Worm (Caenorhabditis elegans) whole organism, L2 larva: Measurements from ENCODE around the gene mboa-7.

Source experiments
- C34F6.9 ChIP-seq: fragments of 150-350 bp; optimal IDR thresholded peaks from 2 replicates; lab custom pipeline; 2014; ENCODE audit warnings: missing biosample characterization, missing genetic modification characterization
- F13H6.1 ChIP-seq: sonication (generic microtip); optimal IDR thresholded peaks from 2 replicates; lab custom pipeline; 2016; ENCODE audit warnings: missing genetic modification characterization, missing compliant biosample characterization
- R02D3.7 ChIP-seq: fragments of 150-350 bp; optimal IDR thresholded peaks from 2 replicates; lab custom pipeline; 2014; ENCODE audit warnings: missing biosample characterization, missing genetic modification characterization
- Y55F3AM.14 ChIP-seq: fragments of 200-800 bp; sonication (Bioruptor generic); optimal IDR thresholded peaks from 2 replicates; lab custom pipeline; 2018; ENCODE audit warnings: mild to moderate bottlenecking, missing genetic modification characterization, missing compliant biosample characterization
- ZK546.5 ChIP-seq: sonication (generic microtip); optimal IDR thresholded peaks from 2 replicates; lab custom pipeline; 2017; ENCODE audit warnings: missing biosample characterization, missing genetic modification characterization
- alr-1 ChIP-seq: fragments of 150-350 bp; optimal IDR thresholded peaks from 2 replicates; lab custom pipeline; 2014; ENCODE audit warnings: missing biosample characterization, missing genetic modification characterization
- aly-2 ChIP-seq: fragments of 150-350 bp; optimal IDR thresholded peaks from 2 replicates; lab custom pipeline; 2014; ENCODE audit warnings: missing biosample characterization, missing genetic modification characterization
- ama-1 ChIP-seq: fragments of 150-350 bp; optimal IDR thresholded peaks from 2 replicates; lab custom pipeline; 2018; ENCODE audit warnings: inconsistent platforms
- blmp-1 ChIP-seq: sonication (generic microtip); optimal IDR thresholded peaks from 2 replicates; lab custom pipeline; 2017; ENCODE audit warnings: missing genetic modification characterization, mild to moderate bottlenecking, missing compliant biosample characterization, antibody characterized with exemption, moderate library complexity; ENCODE audit not compliant: insufficient read depth
- ceh-16 ChIP-seq: fragments of 150-350 bp; optimal IDR thresholded peaks from 2 replicates; lab custom pipeline; 2014; ENCODE audit warnings: missing biosample characterization, missing genetic modification characterization
- ceh-82 ChIP-seq: fragments of 150-350 bp; optimal IDR thresholded peaks from 2 replicates; lab custom pipeline; 2014; ENCODE audit warnings: missing biosample characterization, missing genetic modification characterization
- crh-2 ChIP-seq: sonication (generic microtip); optimal IDR thresholded peaks from 2 replicates; lab custom pipeline; 2017; ENCODE audit warnings: missing biosample characterization, missing genetic modification characterization
- dmd-4 ChIP-seq: sonication (generic microtip); optimal IDR thresholded peaks from 2 replicates; lab custom pipeline; 2017; ENCODE audit warnings: missing biosample characterization, missing genetic modification characterization
- egl-27 ChIP-seq: sonication (generic microtip); optimal IDR thresholded peaks from 3 replicates; lab custom pipeline; 2017; ENCODE audit warnings: missing biosample characterization, missing genetic modification reagents, missing genetic modification characterization
- elt-3 ChIP-seq: sonication (generic microtip); optimal IDR thresholded peaks from 2 replicates; lab custom pipeline; 2017; ENCODE audit warnings: missing biosample characterization, missing genetic modification characterization
- fos-1 ChIP-seq: fragments of 150-350 bp; optimal IDR thresholded peaks from 2 replicates; lab custom pipeline; 2014; ENCODE audit warnings: missing biosample characterization, missing genetic modification characterization
- gmeb-1 ChIP-seq: fragments of 150-350 bp; optimal IDR thresholded peaks from 2 replicates; lab custom pipeline; 2014; ENCODE audit warnings: missing biosample characterization, missing genetic modification characterization
- lin-11 ChIP-seq: fragments of 150-350 bp; sonication (generic microtip); optimal IDR thresholded peaks from 2 replicates; lab custom pipeline; 2014; ENCODE audit warnings: missing biosample characterization, missing genetic modification characterization, inconsistent platforms, mixed read lengths
- lin-13 ChIP-seq: fragments of 150-350 bp; optimal IDR thresholded peaks from 2 replicates; lab custom pipeline; 2014; ENCODE audit warnings: missing biosample characterization, missing genetic modification reagents, missing genetic modification characterization
- mab-5 ChIP-seq: fragments of 150-350 bp; optimal IDR thresholded peaks from 2 replicates; lab custom pipeline; 2014; ENCODE audit warnings: missing biosample characterization, missing genetic modification characterization
- mbf-1 ChIP-seq: sonication (generic microtip); optimal IDR thresholded peaks from 2 replicates; lab custom pipeline; 2017; ENCODE audit warnings: missing biosample characterization, missing genetic modification characterization
- nhr-10 ChIP-seq: sonication (generic microtip); optimal IDR thresholded peaks from 2 replicates; lab custom pipeline; 2017; ENCODE audit warnings: missing biosample characterization, missing genetic modification characterization
- nhr-12 ChIP-seq: fragments of 150-350 bp; optimal IDR thresholded peaks from 2 replicates; lab custom pipeline; 2014; ENCODE audit warnings: missing biosample characterization, missing genetic modification characterization
- nhr-129 ChIP-seq: fragments of 150-350 bp; optimal IDR thresholded peaks from 2 replicates; lab custom pipeline; 2014; ENCODE audit warnings: missing biosample characterization, missing genetic modification characterization
- nhr-23 ChIP-seq: fragments of 150-350 bp; optimal IDR thresholded peaks from 2 replicates; lab custom pipeline; 2014; ENCODE audit warnings: missing biosample characterization, missing genetic modification reagents, missing genetic modification characterization
- nhr-237 ChIP-seq: fragments of 150-350 bp; optimal IDR thresholded peaks from 2 replicates; lab custom pipeline; 2014; ENCODE audit warnings: missing biosample characterization, missing genetic modification characterization
- nhr-25 ChIP-seq: fragments of 150-350 bp; sonication (generic microtip); optimal IDR thresholded peaks from 3 replicates; lab custom pipeline; 2014; ENCODE audit warnings: missing biosample characterization, missing genetic modification characterization
- nhr-77 ChIP-seq: fragments of 150-350 bp; optimal IDR thresholded peaks from 2 replicates; lab custom pipeline; 2014; ENCODE audit warnings: missing biosample characterization, missing genetic modification characterization
- peb-1 ChIP-seq: fragments of 150-350 bp; optimal IDR thresholded peaks from 2 replicates; lab custom pipeline; 2014; ENCODE audit warnings: missing biosample characterization, missing genetic modification characterization
- sem-4 ChIP-seq: fragments of 150-350 bp; optimal IDR thresholded peaks from 2 replicates; lab custom pipeline; 2014; ENCODE audit warnings: missing biosample characterization, missing genetic modification reagents, missing genetic modification characterization
- skn-1 ChIP-seq: sonication (generic microtip); optimal IDR thresholded peaks from 2 replicates; lab custom pipeline; 2017; ENCODE audit warnings: missing biosample characterization, missing genetic modification characterization
- sma-3 ChIP-seq: sonication (generic microtip); optimal IDR thresholded peaks from 2 replicates; lab custom pipeline; 2016; ENCODE audit warnings: missing genetic modification reagents, missing genetic modification characterization, missing compliant biosample characterization
- sma-9 ChIP-seq, 2 experiments: fragments of 150-350 bp in 1 of 2; sonication (generic microtip) in 1 of 2; optimal IDR thresholded peaks; 2 replicates each; lab custom pipeline; 2014 to 2016; ENCODE audit warnings: missing genetic modification characterization in 2 of 2, mild to moderate bottlenecking in 1 of 2, missing biosample characterization in 1 of 2, missing compliant biosample characterization in 1 of 2, missing genetic modification reagents in 1 of 2, moderate library complexity in 1 of 2
- unc-39 ChIP-seq: fragments of 150-350 bp; optimal IDR thresholded peaks from 2 replicates; lab custom pipeline; 2014; ENCODE audit warnings: missing biosample characterization, missing genetic modification characterization
- unc-55 ChIP-seq: fragments of 150-350 bp; sonication (generic microtip); optimal IDR thresholded peaks from 3 replicates; lab custom pipeline; 2014; ENCODE audit warnings: missing biosample characterization, missing genetic modification reagents, missing genetic modification characterization
- unc-62 ChIP-seq: fragments of 150-350 bp; optimal IDR thresholded peaks from 2 replicates; lab custom pipeline; 2014; ENCODE audit warnings: missing biosample characterization, missing genetic modification reagents, missing genetic modification characterization
- zag-1 ChIP-seq: fragments of 150-350 bp; optimal IDR thresholded peaks from 2 replicates; lab custom pipeline; 2014; ENCODE audit warnings: missing biosample characterization, missing genetic modification characterization
- ztf-11 ChIP-seq: sonication (generic microtip); optimal IDR thresholded peaks from 2 replicates; lab custom pipeline; 2017; ENCODE audit warnings: missing biosample characterization, missing genetic modification characterization

Gene mboa-7

ce11 chrX:10491044-10491443, 33.3 kb downstream of the mboa-7 start, which contains the start of gene C33D3.5:
C33D3.5 (plus strand) TSS chrX:10491344.
- TF ChIP-seq ceh-16 (tag; lab: Kevin White, UChicago) = no peak
- no peak for TF ChIP-seq mab-5
- no peak for TF ChIP-seq skn-1
- TF ChIP-seq unc-55 (GFP tag; lab: Kevin White, UChicago) = no peak
- no peak for TF ChIP-seq dmd-4
- TF ChIP-seq mbf-1 (tag; lab: Kevin White, UChicago) = no peak
- TF ChIP-seq, all 48 proteins: peak for 0

- TF ChIP-seq sem-4 (tag; lab: Kevin White, UChicago) (no peak), ztf-11 (no peak), unc-62 (no peak), ZK546.5 (tag; lab: Kevin White, UChicago) (no peak), Y55F3AM.14 (GFP tag; lab: Kevin White, UChicago) (no peak), ama-1 (lab: Kevin White, UChicago) (no peak), nhr-12 (no peak), gmeb-1 (no peak), nhr-25 (tag; lab: Kevin White, UChicago) (no peak), blmp-1 (tag; lab: Kevin White, UChicago) (no peak), nhr-77 (tag; lab: Kevin White, UChicago) (no peak), peb-1 (no peak), egl-27 (no peak), alr-1 (tag; lab: Kevin White, UChicago) (no peak), ceh-16 (tag; lab: Kevin White, UChicago) (no peak)
- TF ChIP-seq, all 48 proteins: peak for 0
Measured at ce11 chrX:10488763-10489162, 35.6 kb downstream of the mboa-7 start, which contains the start of gene C33D3.4. C33D3.4 (plus strand) TSS chrX:10489063.

- TF ChIP-seq ceh-82 (tag; lab: Kevin White, UChicago) (no peak), lin-13 (GFP tag; lab: Kevin White, UChicago) (no peak), unc-55 (GFP tag; lab: Kevin White, UChicago) (no peak), aly-2 (no peak), fos-1 (tag; lab: Kevin White, UChicago) (no peak), unc-39 (tag; lab: Kevin White, UChicago) (no peak), nhr-23 (tag; lab: Kevin White, UChicago) (no peak), nhr-10 (tag; lab: Kevin White, UChicago) (no peak), ama-1 (lab: Kevin White, UChicago) (no peak), F13H6.1 (tag; lab: Kevin White, UChicago) (no peak), blmp-1 (tag; lab: Kevin White, UChicago) (no peak), mab-5 (no peak), R02D3.7 (tag; lab: Kevin White, UChicago) (no peak)
- TF ChIP-seq, all 48 proteins: peak for 0
Measured at ce11 chrX:10485300-10485755, 39.0 kb downstream of the mboa-7 start, which contains the start of gene C33D3.3. C33D3.3 (plus strand) TSS chrX:10485350.

ce11 chrX:10482272-10482671, 42.1 kb downstream of the mboa-7 start:
- TF ChIP-seq zag-1 (tag; lab: Kevin White, UChicago) (no peak), nhr-12 (no peak), C34F6.9 (tag; lab: Kevin White, UChicago) (no peak), nhr-129 (tag; lab: Kevin White, UChicago) (no peak), nhr-25 (tag; lab: Kevin White, UChicago) (no peak), blmp-1 (tag; lab: Kevin White, UChicago) (no peak), sma-3 (GFP tag; lab: Kevin White, UChicago) (no peak), R02D3.7 (tag; lab: Kevin White, UChicago) (no peak), crh-2 (no peak), skn-1 (no peak), nhr-10 (tag; lab: Kevin White, UChicago) (no peak), lin-11 (no peak), sma-9 (GFP tag; optimal IDR thresholded peaks at IDR 0.05; lab: Kevin White, UChicago) (no peak), sma-9 (tag; optimal IDR thresholded peaks at IDR 0.05; lab: Kevin White, UChicago) (no peak), unc-39 (tag; lab: Kevin White, UChicago) (no peak), Y55F3AM.14 (GFP tag; lab: Kevin White, UChicago) (no peak), ztf-11 (no peak), nhr-237 (no peak), elt-3 (tag; lab: Kevin White, UChicago) (no peak), aly-2 (no peak), sem-4 (tag; lab: Kevin White, UChicago) (no peak)
